Fruit fly (Drosophila melanogaster) whole organism, embryonic: ENCODE measurements around the gene stops.

ENCODE experiments used
- Abd-B ChIP-seq: fragments of 200-800 bp; sonication (Bioruptor generic); optimal IDR thresholded peaks from 2 replicates; lab custom pipeline; 2018; ENCODE audit warnings: missing biosample characterization, mild to moderate bottlenecking, missing genetic modification characterization, moderate library complexity
- CG10209 ChIP-seq: fragments of 200-800 bp; sonication (Bioruptor generic); optimal IDR thresholded peaks from 3 replicates; lab custom pipeline; 2017; ENCODE audit warnings: missing biosample characterization, mild to moderate bottlenecking, missing genetic modification characterization, missing genetic modification reagents
- CG10274 ChIP-seq: fragments of 200-800 bp; sonication (Bioruptor generic); optimal IDR thresholded peaks from 3 replicates; lab custom pipeline; 2017; ENCODE audit warnings: missing biosample characterization, mild to moderate bottlenecking, missing genetic modification characterization
- CG10366 ChIP-seq: fragments of 200-800 bp; sonication (Bioruptor generic); IDR thresholded peaks from 2 replicates; pipeline ENCODE4 v1.3.6; 2022; ENCODE audit warnings: missing biosample characterization, missing genetic modification characterization
- CG10431 ChIP-seq: fragments of 200-800 bp; sonication (Bioruptor generic); optimal IDR thresholded peaks from 3 replicates; lab custom pipeline; 2018; ENCODE audit warnings: missing biosample characterization, mild to moderate bottlenecking, missing genetic modification characterization
- CG11093 ChIP-seq: fragments of 200-800 bp; sonication (Bioruptor generic); IDR thresholded peaks from 3 replicates; pipeline ENCODE4 v1.3.6; 2022; ENCODE audit warnings: missing biosample characterization, missing genetic modification characterization
- CG1233 ChIP-seq: fragments of 200-800 bp; sonication (Bioruptor generic); optimal IDR thresholded peaks from 4 replicates; lab custom pipeline; 2018; ENCODE audit warnings: missing biosample characterization, mild to moderate bottlenecking, missing genetic modification characterization
- CG14710 ChIP-seq: fragments of 200-800 bp; sonication (Bioruptor generic); optimal IDR thresholded peaks from 3 replicates; lab custom pipeline; 2019; ENCODE audit warnings: missing biosample characterization, mild to moderate bottlenecking, missing genetic modification characterization, moderate library complexity
- CG17186 ChIP-seq: fragments of 200-800 bp; sonication (Bioruptor generic); optimal IDR thresholded peaks from 3 replicates; lab custom pipeline; 2017; ENCODE audit warnings: missing biosample characterization, missing genetic modification reagents, missing genetic modification characterization
- CG17385 ChIP-seq: fragments of 200-800 bp; sonication (Bioruptor generic); optimal IDR thresholded peaks from 3 replicates; lab custom pipeline; 2018; ENCODE audit warnings: missing biosample characterization, mild to moderate bottlenecking, missing genetic modification characterization
- CG17802 ChIP-seq: fragments of 200-800 bp; sonication (Bioruptor generic); optimal IDR thresholded peaks from 2 replicates; lab custom pipeline; 2018; ENCODE audit warnings: missing biosample characterization, mild to moderate bottlenecking, missing genetic modification characterization, moderate library complexity
- CG2120 ChIP-seq: fragments of 200-800 bp; sonication (Bioruptor generic); optimal IDR thresholded peaks from 3 replicates; lab custom pipeline; 2016; ENCODE audit warnings: missing biosample characterization, missing genetic modification characterization
- CG2875 ChIP-seq: fragments of 200-800 bp; sonication (Bioruptor generic); optimal IDR thresholded peaks from 2 replicates; lab custom pipeline; 2017; ENCODE audit warnings: missing biosample characterization, mild to moderate bottlenecking, missing genetic modification characterization, missing genetic modification reagents
- CG4707 ChIP-seq: fragments of 200-800 bp; sonication (Bioruptor generic); optimal IDR thresholded peaks from 2 replicates; lab custom pipeline; 2018; ENCODE audit warnings: missing biosample characterization, mild to moderate bottlenecking, missing genetic modification characterization, moderate library complexity
- CG4730 ChIP-seq: fragments of 200-800 bp; sonication (Bioruptor generic); IDR thresholded peaks from 2 replicates; pipeline ENCODE4 v1.3.6; 2022; ENCODE audit warnings: missing biosample characterization, missing genetic modification characterization
- CG8290 ChIP-seq, 3 experiments: fragments of 200-800 bp; sonication (Bioruptor generic); optimal IDR thresholded peaks; 2 replicates each; lab custom pipeline; 2016 to 2019; ENCODE audit warnings: missing biosample characterization in 3 of 3, missing genetic modification characterization in 3 of 3, mild to moderate bottlenecking in 2 of 3, moderate library complexity in 1 of 3
- D19A ChIP-seq: fragments of 200-800 bp; optimal IDR thresholded peaks from 3 replicates; lab custom pipeline; 2019; ENCODE audit warnings: missing biosample characterization, mild to moderate bottlenecking, missing genetic modification characterization, moderate library complexity
- H15 ChIP-seq: fragments of 200-800 bp; sonication (Bioruptor generic); IDR thresholded peaks from 3 replicates; pipeline ENCODE4 v1.3.6; 2022; ENCODE audit warnings: missing biosample characterization, missing genetic modification characterization
- Hand ChIP-seq: fragments of 200-800 bp; sonication (Bioruptor generic); optimal IDR thresholded peaks from 2 replicates; lab custom pipeline; 2017; ENCODE audit warnings: mild to moderate bottlenecking, missing biosample characterization, missing genetic modification reagents, missing genetic modification characterization
- Lhr ChIP-seq: fragments of 200-800 bp; sonication (Bioruptor generic); optimal IDR thresholded peaks from 3 replicates; lab custom pipeline; 2017; ENCODE audit warnings: mild to moderate bottlenecking, missing biosample characterization, missing genetic modification reagents, missing genetic modification characterization
- Mad ChIP-seq: fragments of 200-800 bp; sonication (Bioruptor generic); optimal IDR thresholded peaks from 2 replicates; lab custom pipeline; 2016; ENCODE audit warnings: missing biosample characterization, missing genetic modification characterization
- NC2β ChIP-seq: fragments of 200-800 bp; sonication (Bioruptor generic); optimal IDR thresholded peaks from 2 replicates; lab custom pipeline; 2016; ENCODE audit warnings: missing biosample characterization, missing genetic modification characterization
- NFAT ChIP-seq: fragments of 200-800 bp; sonication (Bioruptor generic); IDR thresholded peaks from 2 replicates; pipeline ENCODE4 v1.3.6; 2022; ENCODE audit warnings: missing biosample characterization, missing genetic modification characterization
- NK7.1 ChIP-seq: fragments of 200-800 bp; sonication (Bioruptor generic); optimal IDR thresholded peaks from 3 replicates; lab custom pipeline; 2016; ENCODE audit warnings: missing biosample characterization, missing genetic modification characterization
- Side ChIP-seq: fragments of 200-800 bp; sonication (Bioruptor generic); optimal IDR thresholded peaks from 2 replicates; lab custom pipeline; 2016; ENCODE audit warnings: missing biosample characterization, missing genetic modification characterization
- Stat92E ChIP-seq, 3 experiments: fragments of >200 bp in 2 of 3; fragments of 200-800 bp in 1 of 3; sonication (Bioruptor generic) in 1 of 3; optimal IDR thresholded peaks; 2 replicates each; lab custom pipeline; 2017 to 2019; ENCODE audit warnings: missing biosample characterization in 3 of 3, missing genetic modification characterization in 3 of 3, mild to moderate bottlenecking in 1 of 3, moderate library complexity in 1 of 3
- YL-1 ChIP-seq: fragments of 200-800 bp; sonication (Bioruptor generic); optimal IDR thresholded peaks from 3 replicates; lab custom pipeline; 2017; ENCODE audit warnings: missing biosample characterization, mild to moderate bottlenecking, missing genetic modification characterization
- ap ChIP-seq: fragments of 200-800 bp; sonication (Bioruptor generic); IDR thresholded peaks from 2 replicates; pipeline ENCODE4 v1.3.6; 2022; ENCODE audit warnings: missing biosample characterization, missing genetic modification characterization
- bigmax ChIP-seq: fragments of 200-800 bp; sonication (Bioruptor generic); optimal IDR thresholded peaks from 2 replicates; lab custom pipeline; 2018; ENCODE audit warnings: missing biosample characterization, mild to moderate bottlenecking, missing genetic modification characterization
- cwo ChIP-seq: fragments of 200-800 bp; sonication (Bioruptor generic); optimal IDR thresholded peaks from 3 replicates; lab custom pipeline; 2017; ENCODE audit warnings: missing biosample characterization, missing genetic modification characterization, mild to moderate bottlenecking, moderate library complexity, missing genetic modification reagents
- dm ChIP-seq: fragments of 200-800 bp; sonication (Bioruptor generic); optimal IDR thresholded peaks from 3 replicates; lab custom pipeline; 2016; ENCODE audit warnings: missing biosample characterization, missing genetic modification characterization
- dmrt11E ChIP-seq: fragments of 200-800 bp; sonication (Bioruptor generic); optimal IDR thresholded peaks from 3 replicates; lab custom pipeline; 2018; ENCODE audit warnings: missing biosample characterization, mild to moderate bottlenecking, missing genetic modification characterization, moderate library complexity
- fu2 ChIP-seq: fragments of 200-800 bp; sonication (Bioruptor generic); optimal IDR thresholded peaks from 2 replicates; lab custom pipeline; 2016; ENCODE audit warnings: missing biosample characterization, missing genetic modification characterization
- ham ChIP-seq: fragments of 200-800 bp; sonication (Bioruptor generic); IDR thresholded peaks from 2 replicates; pipeline ENCODE4 v1.3.6; 2022; ENCODE audit warnings: missing biosample characterization, missing genetic modification characterization
- her ChIP-seq: fragments of 200-800 bp; sonication (Bioruptor generic); optimal IDR thresholded peaks from 2 replicates; lab custom pipeline; 2016; ENCODE audit warnings: missing biosample characterization, missing genetic modification characterization
- hth ChIP-seq: fragments of >200 bp; optimal IDR thresholded peaks from 2 replicates; lab custom pipeline; 2017; ENCODE audit warnings: inconsistent platforms
- jing ChIP-seq: fragments of 200-800 bp; sonication (Bioruptor generic); optimal IDR thresholded peaks from 2 replicates; lab custom pipeline; 2018; ENCODE audit warnings: missing biosample characterization, mild to moderate bottlenecking, missing genetic modification characterization
- ken ChIP-seq: fragments of 200-800 bp; sonication (Bioruptor generic); IDR thresholded peaks from 3 replicates; pipeline ENCODE4 v1.3.6; 2022; ENCODE audit warnings: missing biosample characterization, missing genetic modification characterization
- lola ChIP-seq, 3 experiments: fragments of >200 bp in 2 of 3; fragments of 200-800 bp in 1 of 3; sonication (Bioruptor generic) in 1 of 3; optimal IDR thresholded peaks; 2 replicates each; lab custom pipeline; 2017 to 2019; ENCODE audit warnings: missing biosample characterization in 3 of 3, missing genetic modification characterization in 3 of 3, mild to moderate bottlenecking in 1 of 3, moderate library complexity in 1 of 3
- lov ChIP-seq, 2 experiments: fragments of 200-800 bp in 1 of 2; fragments of >200 bp in 1 of 2; sonication (Bioruptor generic) in 1 of 2; IDR thresholded peaks in 1 of 2; optimal IDR thresholded peaks in 1 of 2; 2 replicates in 1 of 2; 3 replicates in 1 of 2; pipeline versions ENCODE4 v1.3.6 to Lab custom; 2017 to 2022; ENCODE audit warnings: missing biosample characterization in 1 of 2, missing genetic modification characterization in 1 of 2
- mirr ChIP-seq: fragments of 200-800 bp; sonication (Bioruptor generic); optimal IDR thresholded peaks from 3 replicates; lab custom pipeline; 2018; ENCODE audit warnings: missing biosample characterization, mild to moderate bottlenecking, missing genetic modification characterization
- nerfin-1 ChIP-seq: fragments of 200-800 bp; sonication (Bioruptor generic); optimal IDR thresholded peaks from 3 replicates; lab custom pipeline; 2019; ENCODE audit warnings: missing biosample characterization, mild to moderate bottlenecking, missing genetic modification characterization, moderate library complexity
- pb ChIP-seq: fragments of 200-800 bp; sonication (Bioruptor generic); optimal IDR thresholded peaks from 3 replicates; lab custom pipeline; 2016; ENCODE audit warnings: missing biosample characterization, missing genetic modification characterization
- sob ChIP-seq: fragments of 200-800 bp; sonication (Bioruptor generic); IDR thresholded peaks from 2 replicates; pipeline ENCODE4 v1.3.6; 2022; ENCODE audit warnings: missing biosample characterization, missing genetic modification characterization
- unc-4 ChIP-seq: fragments of 200-800 bp; sonication (Bioruptor generic); IDR thresholded peaks from 2 replicates; pipeline ENCODE4 v1.3.6; 2022; ENCODE audit warnings: missing biosample characterization, missing genetic modification characterization; ENCODE audit not compliant: partially characterized antibody
- wor ChIP-seq: fragments of 200-800 bp; sonication (Bioruptor generic); IDR thresholded peaks from 2 replicates; pipeline ENCODE4 v1.3.6; 2022; ENCODE audit warnings: missing biosample characterization, missing genetic modification characterization
- zen ChIP-seq: fragments of 200-800 bp; sonication (Bioruptor generic); optimal IDR thresholded peaks from 3 replicates; lab custom pipeline; 2018; ENCODE audit warnings: missing biosample characterization, mild to moderate bottlenecking, missing genetic modification characterization, moderate library complexity
- zen2 ChIP-seq: fragments of 200-800 bp; sonication (Bioruptor generic); IDR thresholded peaks from 3 replicates; pipeline ENCODE4 v1.3.6; 2022; ENCODE audit warnings: missing biosample characterization, missing genetic modification characterization; ENCODE audit not compliant: partially characterized antibody
- zfh2 ChIP-seq: fragments of 200-800 bp; sonication (Bioruptor generic); optimal IDR thresholded peaks from 2 replicates; lab custom pipeline; 2016; ENCODE audit warnings: missing biosample characterization, missing genetic modification characterization

stops gene

dm6 chr3R:31134056-31134455 lies 34.9 kb downstream of the stops start, which contains the start of gene Gycbeta100B (continued):
- TF ChIP-seq Stat92E (GFP tag; optimal IDR thresholded peaks at IDR 0.05; lab: Kevin White, UChicago) (no peak), CG14710 (tag; lab: Kevin White, UChicago) (no peak), CG8290 (GFP tag; optimal IDR thresholded peaks at IDR 0.05; lab: Kevin White, UChicago) (no peak), CG8290 (tag; optimal IDR thresholded peaks at IDR 0.05; lab: Kevin White, UChicago) (peak in 1 of 2 experiments; percentile 44), CG2120 (no peak), mirr (GFP tag; lab: Kevin White, UChicago) (peak; percentile 71), cwo (GFP tag; lab: Kevin White, UChicago) (peak; percentile 14), Abd-B (GFP tag; lab: Kevin White, UChicago) (no peak), CG4730 (GFP tag; lab: Robert Waterston, UW) (no peak), NK7.1 (no peak), CG4707 (GFP tag; lab: Kevin White, UChicago) (peak; percentile 57), zen (no peak), nerfin-1 (no peak), NFAT (GFP tag; lab: Robert Waterston, UW) (0 out of 2 replicates have a peak, but pooled peaks have one; percentile 5), dm (GFP tag; lab: Kevin White, UChicago) (no peak), dmrt11E (tag; lab: Kevin White, UChicago) (no peak), zfh2 (GFP tag; lab: Kevin White, UChicago) (no peak), bigmax (no peak), Lhr (no peak), jing (GFP tag; lab: Kevin White, UChicago) (no peak), zen2 (GFP tag; lab: Robert Waterston, UW) (no peak), CG17186 (no peak), CG10209 (GFP tag; lab: Kevin White, UChicago) (no peak), NC2β (GFP tag; lab: Kevin White, UChicago) (no peak), ham (GFP tag; lab: Robert Waterston, UW) (no peak), fu2 (GFP tag; lab: Kevin White, UChicago) (no peak), YL-1 (GFP tag; lab: Kevin White, UChicago) (no peak), CG17802 (tag; lab: Kevin White, UChicago) (peak; percentile 4), CG11093 (no peak), ap (GFP tag; lab: Robert Waterston, UW) (0 out of 2 replicates have a peak, but pooled peaks have one; percentile 16), hth (lab: Kevin White, UChicago) (no peak), CG2875 (GFP tag; lab: Kevin White, UChicago) (peak; percentile 38), CG10431 (GFP tag; lab: Kevin White, UChicago) (no peak), lola (GFP tag; optimal IDR thresholded peaks at IDR 0.05; lab: Kevin White, UChicago) (no peak), CG10274 (GFP tag; lab: Kevin White, UChicago) (no peak), Mad (no peak), D19A (tag; lab: Kevin White, UChicago) (no peak), CG10366 (GFP tag; lab: Robert Waterston, UW) (no peak), sob (0 out of 2 replicates have a peak, but pooled peaks have one; percentile 29), pb (GFP tag; lab: Kevin White, UChicago) (no peak), CG1233 (GFP tag; lab: Kevin White, UChicago) (no peak), unc-4 (GFP tag; lab: Robert Waterston, UW) (no peak), her (no peak), Side (GFP tag; lab: Kevin White, UChicago) (no peak), CG17385 (GFP tag; lab: Kevin White, UChicago) (peak; percentile 54), ken (GFP tag; lab: Robert Waterston, UW) (0 out of 3 replicates have a peak, but pooled peaks have one; percentile 9), wor (no peak), lov (optimal IDR thresholded peaks at IDR 0.05; lab: Kevin White, UChicago) (no peak), lov (GFP tag; IDR thresholded peaks at IDR 0.05; lab: Robert Waterston, UW) (no peak), H15 (GFP tag; lab: Robert Waterston, UW) (peak; percentile 11; the same call in 1 of the 3 replicates), Hand (peak; percentile 19)
